Comparison of ENCODE assay signal across 1 fruit fly cellular context in the genomic region with DNA sequence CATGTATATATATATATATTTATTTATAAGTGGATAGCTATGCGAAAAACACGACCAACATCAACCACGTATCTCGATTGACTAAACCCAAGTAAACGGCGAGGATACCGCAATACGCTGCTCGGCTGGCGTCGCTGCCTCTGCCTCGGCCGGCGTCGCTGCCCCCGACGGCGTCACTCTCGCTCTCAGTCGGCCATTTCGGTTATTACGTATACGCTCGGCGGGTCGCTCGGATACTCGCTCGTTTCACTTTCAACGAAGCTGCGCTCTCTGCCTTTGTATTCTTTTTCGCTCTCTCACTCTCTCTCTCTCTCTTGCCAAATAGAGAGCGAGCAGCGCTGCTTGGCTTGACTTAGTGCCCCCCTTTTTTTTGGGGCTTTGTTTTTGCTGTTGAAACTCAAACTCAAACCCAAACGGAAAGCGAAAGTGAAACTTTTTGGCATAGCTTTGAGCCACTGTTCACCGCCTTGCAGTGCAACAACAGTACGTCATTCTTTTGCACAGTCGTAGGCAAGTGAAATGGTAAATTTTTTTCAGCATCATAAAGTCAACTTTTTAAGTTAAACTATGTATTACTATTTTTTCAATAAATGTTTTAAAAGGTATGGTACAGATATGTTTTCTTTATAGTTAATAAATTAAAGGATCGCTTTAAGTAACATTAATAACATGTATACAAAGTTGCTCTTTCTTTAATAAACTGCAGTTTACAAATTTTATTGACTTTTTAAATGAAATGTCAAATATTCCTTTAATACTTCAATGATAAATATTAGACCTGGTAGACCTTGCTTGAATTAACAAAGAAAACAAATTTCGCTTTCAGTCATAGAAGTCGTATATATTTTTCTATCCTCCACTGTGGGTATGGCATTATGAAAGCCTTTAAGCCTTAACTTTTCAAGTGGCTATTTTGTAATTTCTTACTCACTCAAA.
A peak's percentile ranks its signal among the peaks of the same experiment; 100 is the strongest.
TF ChIP-seq lines count a peak whose summit lies in the region.

No protein-coding gene starts in this region.

TF ChIP-seq in whole organism, embryonic, 481 proteins besides CTCF, POLR2A, EP300 and RAD21 (continued from another document and continues in another):
- peak; percentile 1 for TF ChIP-seq gcm (GFP tag; optimal IDR thresholded peaks at IDR 0.05; lab: Kevin White, UChicago)
- no peak for TF ChIP-seq CG2199 (GFP tag; IDR thresholded peaks at IDR 0.05; lab: Robert Waterston, UW)
- TF ChIP-seq CG15696 (tag; optimal IDR thresholded peaks at IDR 0.05; lab: Kevin White, UChicago): no peak
- no peak for TF ChIP-seq Sry-β (GFP tag; optimal IDR thresholded peaks at IDR 0.05; lab: Kevin White, UChicago)
- TF ChIP-seq CG6654 (GFP tag; optimal IDR thresholded peaks at IDR 0.05; lab: Kevin White, UChicago): no peak
- TF ChIP-seq danr (GFP tag; IDR thresholded peaks at IDR 0.05; lab: Robert Waterston, UW): no peak
- no peak for TF ChIP-seq dm (GFP tag; optimal IDR thresholded peaks at IDR 0.05; lab: Kevin White, UChicago)
- TF ChIP-seq nau (GFP tag; optimal IDR thresholded peaks at IDR 0.05; lab: Kevin White, UChicago): no peak
- TF ChIP-seq CG12942 (GFP tag; optimal IDR thresholded peaks at IDR 0.05; lab: Kevin White, UChicago): no peak
- peak; percentile 8; the same call in 1 of the 2 replicates for TF ChIP-seq CG11085 (GFP tag; IDR thresholded peaks at IDR 0.05; lab: Robert Waterston, UW)
- no peak for TF ChIP-seq pho (GFP tag; optimal IDR thresholded peaks at IDR 0.05; lab: Kevin White, UChicago)
- no peak for TF ChIP-seq sob (GFP tag; IDR thresholded peaks at IDR 0.05; lab: Robert Waterston, UW)
- TF ChIP-seq CG7987 (GFP tag; optimal IDR thresholded peaks at IDR 0.05; lab: Kevin White, UChicago): no peak
- TF ChIP-seq Opbp (GFP tag; IDR thresholded peaks at IDR 0.05; lab: Robert Waterston, UW; ENCODE audit: partially characterized antibody): no peak
- TF ChIP-seq jing (GFP tag; optimal IDR thresholded peaks at IDR 0.05; lab: Kevin White, UChicago): no peak
- TF ChIP-seq CG6683 (GFP tag; optimal IDR thresholded peaks at IDR 0.05; lab: Kevin White, UChicago): no peak
- TF ChIP-seq CG2202 (tag; optimal IDR thresholded peaks at IDR 0.05; lab: Kevin White, UChicago): no peak
- no peak for TF ChIP-seq D (optimal IDR thresholded peaks at IDR 0.05; lab: Kevin White, UChicago)
- no peak for TF ChIP-seq D (GFP tag; optimal IDR thresholded peaks at IDR 0.05; lab: Kevin White, UChicago)
- no peak; the same call in 1 of the 2 replicates for TF ChIP-seq tna (GFP tag; IDR thresholded peaks at IDR 0.05; lab: Robert Waterston, UW; ENCODE audit: partially characterized antibody)
- peak; percentile 40 for TF ChIP-seq Hmr (GFP tag; optimal IDR thresholded peaks at IDR 0.05; lab: Kevin White, UChicago)
- no peak for TF ChIP-seq CG7357 (GFP tag; IDR thresholded peaks at IDR 0.05; lab: Robert Waterston, UW)
- no peak for TF ChIP-seq CG10147 (GFP tag; optimal IDR thresholded peaks at IDR 0.05; lab: Kevin White, UChicago)
- no peak for TF ChIP-seq CG18011 (GFP tag; optimal IDR thresholded peaks at IDR 0.05; lab: Kevin White, UChicago)
- TF ChIP-seq CG12391 (tag; optimal IDR thresholded peaks at IDR 0.05; lab: Kevin White, UChicago): no peak
- TF ChIP-seq eyg (GFP tag; optimal IDR thresholded peaks at IDR 0.05; lab: Kevin White, UChicago): no peak
- no peak for TF ChIP-seq CG5245 (GFP tag; optimal IDR thresholded peaks at IDR 0.05; lab: Kevin White, UChicago)
- peak; percentile 4 for TF ChIP-seq BtbVII (GFP tag; optimal IDR thresholded peaks at IDR 0.05; lab: Kevin White, UChicago)
- TF ChIP-seq onecut (GFP tag; IDR thresholded peaks at IDR 0.05; lab: Robert Waterston, UW): peak; percentile 47
- peak; percentile 31 for TF ChIP-seq CG9437 (GFP tag; optimal IDR thresholded peaks at IDR 0.05; lab: Kevin White, UChicago)
- TF ChIP-seq CG15073 (GFP tag; optimal IDR thresholded peaks at IDR 0.05; lab: Kevin White, UChicago): no peak
- TF ChIP-seq dmrt99B (tag; optimal IDR thresholded peaks at IDR 0.05; lab: Kevin White, UChicago): peak; percentile 75
- TF ChIP-seq fru (optimal IDR thresholded peaks at IDR 0.05; lab: Kevin White, UChicago): no peak
- TF ChIP-seq CG34224 (GFP tag; IDR thresholded peaks at IDR 0.05; lab: Robert Waterston, UW; ENCODE audit: partially characterized antibody): peak; percentile 58; the same call in 1 of the 3 replicates
- TF ChIP-seq seq (GFP tag; IDR thresholded peaks at IDR 0.05; lab: Robert Waterston, UW): no peak
- TF ChIP-seq fu2 (GFP tag; optimal IDR thresholded peaks at IDR 0.05; lab: Kevin White, UChicago): no peak
- TF ChIP-seq bsh (GFP tag; optimal IDR thresholded peaks at IDR 0.05; lab: Kevin White, UChicago): peak in 1 of 2 experiments; percentile 35
- no peak for TF ChIP-seq repo (GFP tag; optimal IDR thresholded peaks at IDR 0.05; lab: Kevin White, UChicago)
- no peak for TF ChIP-seq CG10462 (GFP tag; optimal IDR thresholded peaks at IDR 0.05; lab: Kevin White, UChicago)
- no peak for TF ChIP-seq CG3065 (GFP tag; optimal IDR thresholded peaks at IDR 0.05; lab: Kevin White, UChicago)
- no peak for TF ChIP-seq schlank (tag; optimal IDR thresholded peaks at IDR 0.05; lab: Kevin White, UChicago)
- TF ChIP-seq Dbx (GFP tag; IDR thresholded peaks at IDR 0.05; lab: Robert Waterston, UW): peak; percentile 18; the same call in 1 of the 3 replicates
- TF ChIP-seq tll (GFP tag; optimal IDR thresholded peaks at IDR 0.05; lab: Kevin White, UChicago): no peak
- no peak for TF ChIP-seq CG9215 (GFP tag; IDR thresholded peaks at IDR 0.05; lab: Robert Waterston, UW)
- no peak for TF ChIP-seq gro (GFP tag; optimal IDR thresholded peaks at IDR 0.05; lab: Kevin White, UChicago)
- no peak for TF ChIP-seq CG4328 (GFP tag; optimal IDR thresholded peaks at IDR 0.05; lab: Kevin White, UChicago)
- no peak for TF ChIP-seq Dp (GFP tag; optimal IDR thresholded peaks at IDR 0.05; lab: Kevin White, UChicago)
- no peak for TF ChIP-seq CG13123 (GFP tag; optimal IDR thresholded peaks at IDR 0.05; lab: Kevin White, UChicago)
- no peak for TF ChIP-seq lilli (GFP tag; optimal IDR thresholded peaks at IDR 0.05; lab: Kevin White, UChicago)
- TF ChIP-seq Ssrp (tag; optimal IDR thresholded peaks at IDR 0.05; lab: Kevin White, UChicago): no peak
- no peak for TF ChIP-seq CG3726 (GFP tag; IDR thresholded peaks at IDR 0.05; lab: Robert Waterston, UW)
- TF ChIP-seq Stat92E (GFP tag; optimal IDR thresholded peaks at IDR 0.05; lab: Kevin White, UChicago): no peak
- peak; percentile 20 for TF ChIP-seq CG2712 (tag; optimal IDR thresholded peaks at IDR 0.05; lab: Kevin White, UChicago)
- peak; percentile 16 for TF ChIP-seq tio (GFP tag; optimal IDR thresholded peaks at IDR 0.05; lab: Kevin White, UChicago)
- no peak for TF ChIP-seq H15 (GFP tag; IDR thresholded peaks at IDR 0.05; lab: Robert Waterston, UW)
- 0 out of 2 replicates have a peak, but pooled peaks have one; percentile 20 for TF ChIP-seq CG7372 (GFP tag; IDR thresholded peaks at IDR 0.05; lab: Robert Waterston, UW)
- no peak for TF ChIP-seq CG14965 (GFP tag; optimal IDR thresholded peaks at IDR 0.05; lab: Kevin White, UChicago; ENCODE audit: borderline replicate concordance)
- TF ChIP-seq CG14710 (tag; optimal IDR thresholded peaks at IDR 0.05; lab: Kevin White, UChicago): peak; percentile 20
- TF ChIP-seq kah (GFP tag; optimal IDR thresholded peaks at IDR 0.05; lab: Kevin White, UChicago): peak; percentile 2
- no peak for TF ChIP-seq Abd-B (GFP tag; optimal IDR thresholded peaks at IDR 0.05; lab: Kevin White, UChicago)
- TF ChIP-seq CG13287 (GFP tag; IDR thresholded peaks at IDR 0.05; lab: Robert Waterston, UW; ENCODE audit: partially characterized antibody): peak; percentile 61
- TF ChIP-seq Oaz (GFP tag; IDR thresholded peaks at IDR 0.05; lab: Robert Waterston, UW): no peak
- no peak for TF ChIP-seq corto (GFP tag; optimal IDR thresholded peaks at IDR 0.05; lab: Kevin White, UChicago)
- peak; percentile 55 for TF ChIP-seq CG6254 (GFP tag; optimal IDR thresholded peaks at IDR 0.05; lab: Kevin White, UChicago)
- TF ChIP-seq cas (GFP tag; IDR thresholded peaks at IDR 0.05; lab: Robert Waterston, UW): no peak
- no peak for TF ChIP-seq MESR4 (GFP tag; optimal IDR thresholded peaks at IDR 0.05; lab: Kevin White, UChicago)
- TF ChIP-seq vfl (GFP tag; optimal IDR thresholded peaks at IDR 0.05; lab: Kevin White, UChicago): no peak
- TF ChIP-seq CrebB (tag; optimal IDR thresholded peaks at IDR 0.05; lab: Kevin White, UChicago): peak; percentile 48
- no peak for TF ChIP-seq her (GFP tag; optimal IDR thresholded peaks at IDR 0.05; lab: Kevin White, UChicago)
- no peak for TF ChIP-seq Hand (GFP tag; optimal IDR thresholded peaks at IDR 0.05; lab: Kevin White, UChicago)
- TF ChIP-seq CG6854 (GFP tag; optimal IDR thresholded peaks at IDR 0.05; lab: Kevin White, UChicago): peak; percentile 8
- TF ChIP-seq PHDP (tag; optimal IDR thresholded peaks at IDR 0.05; lab: Kevin White, UChicago): no peak
- TF ChIP-seq CG12769 (tag; optimal IDR thresholded peaks at IDR 0.05; lab: Kevin White, UChicago): peak; percentile 85
- TF ChIP-seq D19B (GFP tag; optimal IDR thresholded peaks at IDR 0.05; lab: Kevin White, UChicago): no peak
- TF ChIP-seq Dad (GFP tag; optimal IDR thresholded peaks at IDR 0.05; lab: Kevin White, UChicago): no peak
- TF ChIP-seq CG34376 (GFP tag; optimal IDR thresholded peaks at IDR 0.05; lab: Kevin White, UChicago): peak; percentile 47
- TF ChIP-seq sug (tag; optimal IDR thresholded peaks at IDR 0.05; lab: Kevin White, UChicago): peak; percentile 31
- TF ChIP-seq Doc2 (GFP tag; IDR thresholded peaks at IDR 0.05; lab: Robert Waterston, UW): no peak
- no peak for TF ChIP-seq CG15479 (GFP tag; optimal IDR thresholded peaks at IDR 0.05; lab: Kevin White, UChicago)
- peak; percentile 44 for TF ChIP-seq CG10431 (GFP tag; optimal IDR thresholded peaks at IDR 0.05; lab: Kevin White, UChicago)
- no peak for TF ChIP-seq CG17385 (GFP tag; optimal IDR thresholded peaks at IDR 0.05; lab: Kevin White, UChicago)
- TF ChIP-seq MBD-R2 (GFP tag; IDR thresholded peaks at IDR 0.05; lab: Robert Waterston, UW): no peak; the same call in 1 of the 2 replicates
- peak; percentile 74 for TF ChIP-seq CG11504 (tag; optimal IDR thresholded peaks at IDR 0.05; lab: Kevin White, UChicago)
- no peak for TF ChIP-seq C15 (GFP tag; IDR thresholded peaks at IDR 0.05; lab: Robert Waterston, UW)
- TF ChIP-seq CG2889 (GFP tag; IDR thresholded peaks at IDR 0.05; lab: Robert Waterston, UW): no peak
- TF ChIP-seq Doc3 (GFP tag; IDR thresholded peaks at IDR 0.05; lab: Robert Waterston, UW; ENCODE audit: partially characterized antibody): no peak
- TF ChIP-seq Hmx (GFP tag; optimal IDR thresholded peaks at IDR 0.05; lab: Kevin White, UChicago): no peak
- TF ChIP-seq cato (GFP tag; optimal IDR thresholded peaks at IDR 0.05; lab: Kevin White, UChicago; ENCODE audit: borderline replicate concordance): no peak
- TF ChIP-seq ATbp (GFP tag; optimal IDR thresholded peaks at IDR 0.05; lab: Kevin White, UChicago): no peak
- no peak for TF ChIP-seq grau (tag; optimal IDR thresholded peaks at IDR 0.05; lab: Kevin White, UChicago)
- TF ChIP-seq Usf (GFP tag; optimal IDR thresholded peaks at IDR 0.05; lab: Kevin White, UChicago): no peak
- peak; percentile 17 for TF ChIP-seq CG13424 (tag; optimal IDR thresholded peaks at IDR 0.05; lab: Kevin White, UChicago)
- no peak for TF ChIP-seq Hey (tag; optimal IDR thresholded peaks at IDR 0.05; lab: Kevin White, UChicago)
- no peak for TF ChIP-seq knrl (GFP tag; IDR thresholded peaks at IDR 0.05; lab: Robert Waterston, UW; ENCODE audit: partially characterized antibody)
- TF ChIP-seq CG18262 (tag; optimal IDR thresholded peaks at IDR 0.05; lab: Kevin White, UChicago): peak; percentile 36
- TF ChIP-seq sens (GFP tag; lab: Kevin White, UChicago): peak; percentile 70
- TF ChIP-seq bbx (GFP tag; IDR thresholded peaks at IDR 0.05; lab: Robert Waterston, UW; ENCODE audit: partially characterized antibody): peak; percentile 32; the same call in 1 of the 2 replicates
- TF ChIP-seq abd-A (tag; optimal IDR thresholded peaks at IDR 0.05; lab: Kevin White, UChicago): peak; percentile 82
- TF ChIP-seq tup (GFP tag; optimal IDR thresholded peaks at IDR 0.05; lab: Kevin White, UChicago): no peak
- TF ChIP-seq lab (GFP tag; optimal IDR thresholded peaks at IDR 0.05; lab: Kevin White, UChicago): peak; percentile 20
- TF ChIP-seq BEAF-32 (GFP tag; optimal IDR thresholded peaks at IDR 0.05; lab: Kevin White, UChicago): no peak
- TF ChIP-seq tin (GFP tag; optimal IDR thresholded peaks at IDR 0.05; lab: Kevin White, UChicago): no peak
- no peak for TF ChIP-seq CG4360 (GFP tag; IDR thresholded peaks at IDR 0.05; lab: Robert Waterston, UW)
- no peak for TF ChIP-seq hkb (optimal IDR thresholded peaks at IDR 0.05; lab: Kevin White, UChicago)
- TF ChIP-seq hkb (GFP tag; IDR thresholded peaks at IDR 0.05; lab: Robert Waterston, UW): no peak; the same call in 1 of the 2 replicates
- TF ChIP-seq maf-S (GFP tag; optimal IDR thresholded peaks at IDR 0.05; lab: Kevin White, UChicago): no peak
- TF ChIP-seq CG8765 (GFP tag; IDR thresholded peaks at IDR 0.05; lab: Robert Waterston, UW): no peak
- TF ChIP-seq caup (GFP tag; optimal IDR thresholded peaks at IDR 0.05; lab: Kevin White, UChicago; ENCODE audit: severe bottlenecking): no peak
- TF ChIP-seq Six4 (GFP tag; optimal IDR thresholded peaks at IDR 0.05; lab: Kevin White, UChicago): no peak
- no peak for TF ChIP-seq ERR (GFP tag; optimal IDR thresholded peaks at IDR 0.05; lab: Kevin White, UChicago)
- TF ChIP-seq CG11723 (GFP tag; optimal IDR thresholded peaks at IDR 0.05; lab: Kevin White, UChicago): no peak
- no peak for TF ChIP-seq CG16779 (GFP tag; IDR thresholded peaks at IDR 0.05; lab: Robert Waterston, UW)
- TF ChIP-seq CG13624 (GFP tag; optimal IDR thresholded peaks at IDR 0.05; lab: Kevin White, UChicago): no peak
- no peak for TF ChIP-seq pan (optimal IDR thresholded peaks at IDR 0.05; lab: Kevin White, UChicago)
- TF ChIP-seq pan (GFP tag; optimal IDR thresholded peaks at IDR 0.05 in 1 of 2, IDR thresholded peaks at IDR 0.05 in 1 of 2): peak in 1 of 2 experiments; percentile 42
- no peak for TF ChIP-seq CG11093 (GFP tag; IDR thresholded peaks at IDR 0.05; lab: Robert Waterston, UW)
- no peak for TF ChIP-seq zf30C (GFP tag; optimal IDR thresholded peaks at IDR 0.05; lab: Kevin White, UChicago)
- no peak for TF ChIP-seq pzg (GFP tag; optimal IDR thresholded peaks at IDR 0.05; lab: Kevin White, UChicago)
- TF ChIP-seq amos (GFP tag; IDR thresholded peaks at IDR 0.05; lab: Robert Waterston, UW; ENCODE audit: partially characterized antibody): no peak; the same call in 1 of the 2 replicates
- TF ChIP-seq slbo (GFP tag; IDR thresholded peaks at IDR 0.05; lab: Robert Waterston, UW): no peak
- no peak for TF ChIP-seq Dip2 (GFP tag; IDR thresholded peaks at IDR 0.05; lab: Robert Waterston, UW)
- no peak for TF ChIP-seq TFAM (GFP tag; optimal IDR thresholded peaks at IDR 0.05; lab: Kevin White, UChicago)
- no peak for TF ChIP-seq zfh2 (GFP tag; optimal IDR thresholded peaks at IDR 0.05; lab: Kevin White, UChicago)
